Worm (Caenorhabditis elegans) whole organism, L1 larva: ENCODE data around the gene gadr-3.

Experiments used
- aly-2 ChIP-seq: fragments of 150-350 bp; optimal IDR thresholded peaks from 2 replicates; lab custom pipeline; 2014; ENCODE audit warnings: missing biosample characterization, missing genetic modification characterization
- blmp-1 ChIP-seq: fragments of 150-350 bp; optimal IDR thresholded peaks from 2 replicates; lab custom pipeline; 2014; ENCODE audit warnings: missing biosample characterization, missing genetic modification characterization
- elt-3 ChIP-seq, 6 experiments: fragments of 150-350 bp in 1 of 6; sonication (generic microtip); optimal IDR thresholded peaks; 2 replicates each; lab custom pipeline; 2017 to 2018; ENCODE audit warnings: missing biosample characterization in 6 of 6, missing genetic modification characterization in 6 of 6, inconsistent platforms in 1 of 6
- irx-1 ChIP-seq: sonication (generic microtip); optimal IDR thresholded peaks from 2 replicates; lab custom pipeline; 2016; ENCODE audit warnings: missing genetic modification characterization, missing compliant biosample characterization
- nhr-12 ChIP-seq: sonication (generic microtip); optimal IDR thresholded peaks from 2 replicates; lab custom pipeline; 2017; ENCODE audit warnings: missing biosample characterization, missing genetic modification characterization
- nhr-237 ChIP-seq: fragments of 150-350 bp; optimal IDR thresholded peaks from 2 replicates; lab custom pipeline; 2014; ENCODE audit warnings: missing biosample characterization, missing genetic modification characterization
- pqm-1 ChIP-seq: sonication (generic microtip); optimal IDR thresholded peaks from 3 replicates; lab custom pipeline; 2017; ENCODE audit warnings: missing biosample characterization, missing genetic modification characterization
- rnt-1 ChIP-seq: sonication (generic microtip); optimal IDR thresholded peaks from 2 replicates; lab custom pipeline; 2016; ENCODE audit warnings: mild to moderate bottlenecking, missing genetic modification characterization, moderate library complexity, missing compliant biosample characterization
- sptf-1 ChIP-seq: fragments of 150-350 bp; optimal IDR thresholded peaks from 2 replicates; lab custom pipeline; 2014; ENCODE audit warnings: missing biosample characterization, missing genetic modification characterization
- tbx-2 ChIP-seq: sonication (generic microtip); optimal IDR thresholded peaks from 2 replicates; lab custom pipeline; 2016; ENCODE audit warnings: missing genetic modification characterization, missing compliant biosample characterization
- unc-130 ChIP-seq: fragments of 150-350 bp; optimal IDR thresholded peaks from 2 replicates; lab custom pipeline; 2017; ENCODE audit warnings: missing biosample characterization, missing genetic modification characterization, inconsistent platforms

DNA sequence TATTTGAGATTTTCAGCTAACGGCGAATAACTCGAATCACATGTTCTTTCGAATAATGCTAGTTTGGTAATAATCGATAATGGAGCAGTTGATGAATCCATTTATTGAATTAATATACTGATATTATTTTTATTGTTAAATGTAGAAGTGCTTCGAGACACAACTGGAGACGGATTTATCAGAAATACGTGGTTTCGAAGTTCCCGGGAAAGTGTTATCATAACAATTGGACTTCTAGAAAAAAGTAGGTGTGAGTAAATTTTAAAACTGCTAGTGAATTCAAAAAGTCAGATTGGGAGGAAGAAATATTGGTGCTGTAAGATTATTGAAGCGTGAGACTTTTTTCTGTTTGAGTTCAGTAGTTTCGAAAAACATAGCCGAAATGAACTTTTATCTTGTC, 25.7 kb downstream of the gadr-3 start, which contains the start of gene srg-2:
- no peak for TF ChIP-seq nhr-12 (tag; lab: Kevin White, UChicago)
- TF ChIP-seq blmp-1 (tag; lab: Kevin White, UChicago): no peak
- TF ChIP-seq elt-3 (tag; optimal IDR thresholded peaks at IDR 0.05; lab: Kevin White, UChicago): no peak
- TF ChIP-seq aly-2 (tag; lab: Kevin White, UChicago): no peak
- no peak for TF ChIP-seq tbx-2
- no peak for TF ChIP-seq sptf-1 (tag; lab: Kevin White, UChicago)
- no peak for TF ChIP-seq unc-130
- TF ChIP-seq pqm-1: no peak
- no peak for TF ChIP-seq irx-1 (tag; lab: Kevin White, UChicago)
- no peak for TF ChIP-seq nhr-237
- no peak for TF ChIP-seq rnt-1 (tag; lab: Kevin White, UChicago)
